Fruit fly (Drosophila melanogaster) whole organism, wandering third instar larva: ENCODE data around the gene Nedd8.

ENCODE experiments used
- GATAd ChIP-seq: sonication (Bioruptor generic); optimal IDR thresholded peaks from 2 replicates; lab custom pipeline; 2016; ENCODE audit warnings: missing biosample characterization, missing genetic modification characterization
- OdsH ChIP-seq: fragments of 200-800 bp; sonication (Bioruptor generic); optimal IDR thresholded peaks from 2 replicates; lab custom pipeline; 2016; ENCODE audit warnings: missing biosample characterization, mild to moderate bottlenecking, missing genetic modification characterization
- Sp1 ChIP-seq: fragments of 200-800 bp; sonication (Bioruptor generic); optimal IDR thresholded peaks from 3 replicates; lab custom pipeline; 2019; ENCODE audit warnings: missing biosample characterization, mild to moderate bottlenecking, missing genetic modification characterization, moderate library complexity
- br ChIP-seq: fragments of 200-800 bp; sonication (Bioruptor generic); optimal IDR thresholded peaks from 2 replicates; lab custom pipeline; 2016; ENCODE audit warnings: missing biosample characterization, missing genetic modification characterization
- h ChIP-seq: fragments of 200-800 bp; sonication (Bioruptor generic); optimal IDR thresholded peaks from 3 replicates; lab custom pipeline; 2016; ENCODE audit warnings: missing biosample characterization, mild to moderate bottlenecking, missing genetic modification characterization
- pan ChIP-seq: fragments of >200 bp; optimal IDR thresholded peaks from 2 replicates; lab custom pipeline; 2017
- rgr ChIP-seq: fragments of 200-800 bp; sonication (Bioruptor generic); optimal IDR thresholded peaks from 3 replicates; lab custom pipeline; 2016; ENCODE audit warnings: missing biosample characterization, mild to moderate bottlenecking, missing genetic modification characterization
- usp ChIP-seq: fragments of >200 bp; optimal IDR thresholded peaks from 2 replicates; lab custom pipeline; 2017; ENCODE audit warnings: missing biosample characterization, missing genetic modification characterization

DNA sequence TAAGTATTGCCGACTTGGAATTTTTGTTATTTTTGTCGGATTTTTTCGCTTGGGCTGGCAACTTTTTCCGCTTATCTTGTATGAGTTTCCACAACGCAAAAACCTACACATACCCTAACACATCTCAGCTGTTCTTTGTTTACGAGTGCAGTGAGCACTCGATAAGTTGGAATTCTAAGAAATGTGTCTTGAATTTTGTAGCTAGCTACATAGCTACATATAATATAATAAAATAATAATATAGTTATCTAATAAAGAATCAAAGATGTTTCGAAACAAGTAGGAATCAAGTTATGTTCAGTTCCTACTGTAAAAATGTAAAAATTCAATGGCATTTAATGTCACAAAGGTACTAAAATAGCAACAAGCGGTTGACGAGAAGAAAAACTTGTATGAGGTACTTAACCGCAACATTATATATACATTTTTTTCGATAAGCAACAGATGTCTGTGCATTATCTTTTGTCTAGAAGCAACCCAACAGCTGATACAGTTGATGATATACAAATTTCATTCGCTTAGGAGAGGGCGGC, 5.6 kb upstream of the Nedd8 start, which contains the start of gene Bhmt:
- TF ChIP-seq rgr (GFP tag; lab: Kevin White, UChicago) = peak; percentile 90
- TF ChIP-seq br (GFP tag; lab: Kevin White, UChicago) = peak; percentile 68
- no peak for TF ChIP-seq GATAd (GFP tag; lab: Kevin White, UChicago)
- peak; percentile 87 for TF ChIP-seq OdsH (GFP tag; lab: Kevin White, UChicago)
- TF ChIP-seq usp (GFP tag; lab: Kevin White, UChicago) = no peak
- TF ChIP-seq h (GFP tag; lab: Kevin White, UChicago) = peak; percentile 88
- no peak for TF ChIP-seq pan
- TF ChIP-seq Sp1 = peak; percentile 85
